Worm (Caenorhabditis elegans): ENCODE measurements around the gene lin-48.

- no peak for TF ChIP-seq ces-1 (GFP tag; optimal IDR thresholded peaks at IDR 0.05)
- no peak for TF ChIP-seq elt-3 (tag; optimal IDR thresholded peaks at IDR 0.05)
- no peak for TF ChIP-seq snpc-4 (tag; optimal IDR thresholded peaks at IDR 0.05)
- no peak for TF ChIP-seq nhr-28 (tag; optimal IDR thresholded peaks at IDR 0.05)
- no peak for TF ChIP-seq ham-2 (GFP tag; optimal IDR thresholded peaks at IDR 0.05)
- TF ChIP-seq nhr-237 (tag; optimal IDR thresholded peaks at IDR 0.05) = no peak
- no peak for TF ChIP-seq nhr-12 (tag; optimal IDR thresholded peaks at IDR 0.05)
- no peak for TF ChIP-seq blmp-1 (tag; optimal IDR thresholded peaks at IDR 0.05)
- no peak for TF ChIP-seq nhr-2 (tag; optimal IDR thresholded peaks at IDR 0.05)
- no peak for TF ChIP-seq cnd-1 (tag; optimal IDR thresholded peaks at IDR 0.05)
- TF ChIP-seq unc-39 (tag; optimal IDR thresholded peaks at IDR 0.05) = no peak
- no peak for TF ChIP-seq unc-62 (GFP tag; optimal IDR thresholded peaks at IDR 0.05)
- TF ChIP-seq elt-1 (tag; optimal IDR thresholded peaks at IDR 0.05; ENCODE audit: borderline replicate concordance, insufficient read depth) = no peak
- TF ChIP-seq nhr-76 (tag; optimal IDR thresholded peaks at IDR 0.05) = no peak
Observed at ce11 chrIII:3737742-3738141, 7.5 kb upstream of the lin-48 start.
